Fruit fly (Drosophila melanogaster) whole organism, embryonic: ENCODE data around the gene kibra.
A peak's percentile ranks its signal among the peaks of the same experiment; 100 is the strongest.

Experiments used
- BEAF-32 ChIP-seq: fragments of 200-800 bp; sonication (Bioruptor generic); optimal IDR thresholded peaks from 3 replicates; lab custom pipeline; 2017; ENCODE audit warnings: missing biosample characterization, missing genetic modification characterization, mild to moderate bottlenecking, moderate library complexity, missing genetic modification reagents
- CG10209 ChIP-seq: fragments of 200-800 bp; sonication (Bioruptor generic); optimal IDR thresholded peaks from 3 replicates; lab custom pipeline; 2017; ENCODE audit warnings: missing biosample characterization, mild to moderate bottlenecking, missing genetic modification characterization, missing genetic modification reagents
- CG10274 ChIP-seq: fragments of 200-800 bp; sonication (Bioruptor generic); optimal IDR thresholded peaks from 3 replicates; lab custom pipeline; 2017; ENCODE audit warnings: missing biosample characterization, mild to moderate bottlenecking, missing genetic modification characterization
- CG10462 ChIP-seq: fragments of 200-800 bp; sonication (Bioruptor generic); optimal IDR thresholded peaks from 2 replicates; lab custom pipeline; 2016; ENCODE audit warnings: missing biosample characterization, missing genetic modification characterization
- CG11504 ChIP-seq: fragments of 200-800 bp; sonication (Bioruptor generic); optimal IDR thresholded peaks from 3 replicates; lab custom pipeline; 2019; ENCODE audit warnings: missing biosample characterization, mild to moderate bottlenecking, missing genetic modification characterization, moderate library complexity
- CG11695 ChIP-seq: fragments of 200-800 bp; sonication (Bioruptor generic); IDR thresholded peaks from 3 replicates; pipeline ENCODE4 v1.3.6; 2022; ENCODE audit warnings: missing biosample characterization, missing genetic modification characterization
- CG12299 ChIP-seq: fragments of 200-800 bp; sonication (Bioruptor generic); optimal IDR thresholded peaks from 2 replicates; lab custom pipeline; 2018; ENCODE audit warnings: missing biosample characterization, mild to moderate bottlenecking, missing genetic modification characterization
- CG13894 ChIP-seq: fragments of 200-800 bp; sonication (Bioruptor generic); optimal IDR thresholded peaks from 3 replicates; lab custom pipeline; 2018; ENCODE audit warnings: missing biosample characterization, mild to moderate bottlenecking, missing genetic modification characterization, moderate library complexity
- CG16779 ChIP-seq: fragments of 200-800 bp; sonication (Bioruptor generic); IDR thresholded peaks from 2 replicates; pipeline ENCODE4 v1.3.6; 2022; ENCODE audit warnings: missing biosample characterization, missing genetic modification characterization
- CG17568 ChIP-seq: fragments of 200-800 bp; sonication (Bioruptor generic); optimal IDR thresholded peaks from 2 replicates; lab custom pipeline; 2018; ENCODE audit warnings: missing biosample characterization, mild to moderate bottlenecking, missing genetic modification characterization, moderate library complexity
- CG17912 ChIP-seq: fragments of 200-800 bp; sonication (Bioruptor generic); optimal IDR thresholded peaks from 2 replicates; lab custom pipeline; 2018; ENCODE audit warnings: missing biosample characterization, mild to moderate bottlenecking, missing genetic modification characterization
- CG18011 ChIP-seq: fragments of 200-800 bp; sonication (Bioruptor generic); optimal IDR thresholded peaks from 2 replicates; lab custom pipeline; 2017; ENCODE audit warnings: missing biosample characterization, missing genetic modification characterization, mild to moderate bottlenecking, moderate library complexity, missing genotype
- CG2202 ChIP-seq: fragments of 200-800 bp; sonication (Bioruptor generic); optimal IDR thresholded peaks from 2 replicates; lab custom pipeline; 2018; ENCODE audit warnings: missing biosample characterization, mild to moderate bottlenecking, missing genetic modification characterization
- CG2889 ChIP-seq: fragments of 200-800 bp; sonication (Bioruptor generic); IDR thresholded peaks from 3 replicates; pipeline ENCODE4 v1.3.6; 2022; ENCODE audit warnings: missing biosample characterization, missing genetic modification characterization
- CG30020 ChIP-seq: fragments of 200-800 bp; optimal IDR thresholded peaks from 2 replicates; lab custom pipeline; 2019; ENCODE audit warnings: missing biosample characterization, mild to moderate bottlenecking, missing genetic modification characterization, moderate library complexity
- CG31365 ChIP-seq: fragments of 200-800 bp; sonication (Bioruptor generic); optimal IDR thresholded peaks from 2 replicates; lab custom pipeline; 2018; ENCODE audit warnings: missing biosample characterization, mild to moderate bottlenecking, missing genetic modification characterization
- CG33557 ChIP-seq: fragments of 200-800 bp; sonication (Bioruptor generic); optimal IDR thresholded peaks from 2 replicates; lab custom pipeline; 2019; ENCODE audit warnings: missing biosample characterization, mild to moderate bottlenecking, missing genetic modification characterization, moderate library complexity
- CG6272 ChIP-seq: fragments of 200-800 bp; sonication (Bioruptor generic); IDR thresholded peaks from 2 replicates; pipeline ENCODE4 v1.3.6; 2022; ENCODE audit warnings: missing biosample characterization, missing genetic modification characterization
- CG6765 ChIP-seq: fragments of 200-800 bp; sonication (Bioruptor generic); optimal IDR thresholded peaks from 3 replicates; lab custom pipeline; 2017; ENCODE audit warnings: missing biosample characterization, mild to moderate bottlenecking, missing genetic modification characterization
- D ChIP-seq, 2 experiments: fragments of 200-800 bp in 1 of 2; fragments of >200 bp in 1 of 2; sonication (Bioruptor generic) in 1 of 2; optimal IDR thresholded peaks; 2 replicates in 1 of 2; 3 replicates in 1 of 2; lab custom pipeline; 2017; ENCODE audit warnings: mild to moderate bottlenecking in 1 of 2, missing biosample characterization in 1 of 2, missing genetic modification characterization in 1 of 2, missing genetic modification reagents in 1 of 2
- Deaf1 ChIP-seq: fragments of 200-800 bp; optimal IDR thresholded peaks from 3 replicates; lab custom pipeline; 2019; ENCODE audit warnings: missing biosample characterization, mild to moderate bottlenecking, missing genetic modification characterization, moderate library complexity
- GATAe ChIP-seq: fragments of 200-800 bp; sonication (Bioruptor generic); conservative IDR thresholded peaks from 2 replicates; pipeline ENCODE4 v1.3.6; 2022; ENCODE audit warnings: missing biosample characterization, missing genetic modification characterization
- HLH4C ChIP-seq: fragments of 200-800 bp; sonication (Bioruptor generic); IDR thresholded peaks from 3 replicates; pipeline ENCODE4 v1.3.6; 2022; ENCODE audit warnings: missing biosample characterization, missing genetic modification characterization; ENCODE audit not compliant: partially characterized antibody
- Hey ChIP-seq: fragments of 200-800 bp; sonication (Bioruptor generic); optimal IDR thresholded peaks from 3 replicates; lab custom pipeline; 2018; ENCODE audit warnings: missing biosample characterization, mild to moderate bottlenecking, missing genetic modification characterization
- Hmx ChIP-seq: fragments of 200-800 bp; sonication (Bioruptor generic); optimal IDR thresholded peaks from 2 replicates; lab custom pipeline; 2016; ENCODE audit warnings: missing biosample characterization, missing genetic modification characterization
- Hr51 ChIP-seq, 2 experiments: fragments of 200-800 bp; sonication (Bioruptor generic); optimal IDR thresholded peaks; 2 replicates in 1 of 2; 3 replicates in 1 of 2; lab custom pipeline; 2016 to 2018; ENCODE audit warnings: missing biosample characterization in 2 of 2, missing genetic modification characterization in 2 of 2, mild to moderate bottlenecking in 1 of 2, moderate library complexity in 1 of 2
- MTF-1 ChIP-seq: fragments of 200-800 bp; sonication (Bioruptor generic); optimal IDR thresholded peaks from 2 replicates; lab custom pipeline; 2018; ENCODE audit warnings: missing biosample characterization, mild to moderate bottlenecking, missing genetic modification characterization, borderline replicate concordance
- Med ChIP-seq: fragments of 200-800 bp; sonication (Bioruptor generic); peaks from one replicate; lab custom pipeline; 2016; ENCODE audit warnings: missing biosample characterization, missing genetic modification characterization, mild to moderate bottlenecking, inconsistent platforms, moderate library complexity
- Meics ChIP-seq: fragments of 200-800 bp; sonication (Bioruptor generic); optimal IDR thresholded peaks from 2 replicates; lab custom pipeline; 2017; ENCODE audit warnings: missing biosample characterization, mild to moderate bottlenecking, missing genetic modification characterization
- NC2β ChIP-seq: fragments of 200-800 bp; sonication (Bioruptor generic); optimal IDR thresholded peaks from 2 replicates; lab custom pipeline; 2016; ENCODE audit warnings: missing biosample characterization, missing genetic modification characterization
- Oli ChIP-seq: fragments of 200-800 bp; sonication (Bioruptor generic); optimal IDR thresholded peaks from 2 replicates; lab custom pipeline; 2018; ENCODE audit warnings: missing biosample characterization, mild to moderate bottlenecking, missing genetic modification characterization, moderate library complexity
- Ptx1 ChIP-seq: fragments of 200-800 bp; sonication (Bioruptor generic); IDR thresholded peaks from 2 replicates; pipeline ENCODE4 v1.3.6; 2022; ENCODE audit warnings: missing biosample characterization, missing genetic modification characterization
- Stat92E ChIP-seq, 3 experiments: fragments of >200 bp in 2 of 3; fragments of 200-800 bp in 1 of 3; sonication (Bioruptor generic) in 1 of 3; optimal IDR thresholded peaks; 2 replicates each; lab custom pipeline; 2017 to 2019; ENCODE audit warnings: missing biosample characterization in 3 of 3, missing genetic modification characterization in 3 of 3, mild to moderate bottlenecking in 1 of 3, moderate library complexity in 1 of 3
- bbx ChIP-seq: fragments of 200-800 bp; sonication (Bioruptor generic); IDR thresholded peaks from 2 replicates; pipeline ENCODE4 v1.3.6; 2022; ENCODE audit warnings: missing biosample characterization, missing genetic modification characterization; ENCODE audit not compliant: partially characterized antibody
- cad ChIP-seq: fragments of >200 bp; optimal IDR thresholded peaks from 2 replicates; lab custom pipeline; 2017; ENCODE audit warnings: missing biosample characterization, missing genetic modification characterization
- dmrt99B ChIP-seq: fragments of 200-800 bp; sonication (Bioruptor generic); optimal IDR thresholded peaks from 2 replicates; lab custom pipeline; 2018; ENCODE audit warnings: missing biosample characterization, mild to moderate bottlenecking, missing genetic modification characterization, moderate library complexity
- en ChIP-seq: fragments of 200-800 bp; sonication (Bioruptor generic); optimal IDR thresholded peaks from 2 replicates; lab custom pipeline; 2016; ENCODE audit warnings: missing biosample characterization, missing genetic modification characterization
- gem ChIP-seq: fragments of 200-800 bp; sonication (Bioruptor generic); optimal IDR thresholded peaks from 2 replicates; lab custom pipeline; 2019; ENCODE audit warnings: missing biosample characterization, mild to moderate bottlenecking, missing genetic modification characterization, moderate library complexity
- grn ChIP-seq: fragments of 200-800 bp; sonication (Bioruptor generic); optimal IDR thresholded peaks from 3 replicates; lab custom pipeline; 2017; ENCODE audit warnings: missing biosample characterization, missing genetic modification characterization
- hkb ChIP-seq, 2 experiments: fragments of 200-800 bp in 1 of 2; fragments of >200 bp in 1 of 2; sonication (Bioruptor generic) in 1 of 2; IDR thresholded peaks in 1 of 2; optimal IDR thresholded peaks in 1 of 2; 2 replicates each; pipeline versions ENCODE4 v1.3.6 to Lab custom; 2017 to 2022; ENCODE audit warnings: missing biosample characterization in 1 of 2, missing genetic modification characterization in 1 of 2
- row ChIP-seq: fragments of 200-800 bp; sonication (Bioruptor generic); IDR thresholded peaks from 3 replicates; pipeline ENCODE4 v1.3.6; 2022; ENCODE audit warnings: missing biosample characterization, missing genetic modification characterization
- sd ChIP-seq: fragments of 200-800 bp; sonication (Bioruptor generic); optimal IDR thresholded peaks from 3 replicates; lab custom pipeline; 2018; ENCODE audit warnings: missing biosample characterization, mild to moderate bottlenecking, missing genetic modification characterization, moderate library complexity
- sim ChIP-seq: fragments of 200-800 bp; sonication (Bioruptor generic); IDR thresholded peaks from 2 replicates; pipeline ENCODE4 v1.3.6; 2022; ENCODE audit warnings: missing biosample characterization, missing genetic modification characterization
- slbo ChIP-seq: fragments of 200-800 bp; sonication (Bioruptor generic); IDR thresholded peaks from 2 replicates; pipeline ENCODE4 v1.3.6; 2022; ENCODE audit warnings: missing biosample characterization, missing genetic modification characterization
- sqz ChIP-seq: fragments of 200-800 bp; sonication (Bioruptor generic); optimal IDR thresholded peaks from 3 replicates; lab custom pipeline; 2018; ENCODE audit warnings: missing biosample characterization, mild to moderate bottlenecking, missing genetic modification characterization
- tll ChIP-seq, 2 experiments: fragments of 200-800 bp in 1 of 2; fragments of >200 bp in 1 of 2; sonication (Bioruptor generic) in 1 of 2; optimal IDR thresholded peaks; 2 replicates each; lab custom pipeline; 2017 to 2019; ENCODE audit warnings: missing biosample characterization in 2 of 2, missing genetic modification characterization in 2 of 2, mild to moderate bottlenecking in 1 of 2, moderate library complexity in 1 of 2
- zen ChIP-seq: fragments of 200-800 bp; sonication (Bioruptor generic); optimal IDR thresholded peaks from 3 replicates; lab custom pipeline; 2018; ENCODE audit warnings: missing biosample characterization, mild to moderate bottlenecking, missing genetic modification characterization, moderate library complexity

Gene kibra

dm6 chr3R:14740658-14741191 lies 16.7 kb upstream of the kibra start (continued):
- TF ChIP-seq CG12299 (no peak), en (GFP tag; lab: Kevin White, UChicago) (no peak), CG30020 (tag; lab: Kevin White, UChicago) (no peak), D (optimal IDR thresholded peaks at IDR 0.05; lab: Kevin White, UChicago) (no peak), D (GFP tag; optimal IDR thresholded peaks at IDR 0.05; lab: Kevin White, UChicago) (peak; percentile 0), sqz (peak; percentile 50), CG33557 (GFP tag; lab: Kevin White, UChicago) (peak; percentile 60), Hmx (no peak), MTF-1 (GFP tag; lab: Kevin White, UChicago) (peak; percentile 40), tll (GFP tag; optimal IDR thresholded peaks at IDR 0.05; lab: Kevin White, UChicago) (peak in 1 of 2 experiments; percentile 21), CG2202 (peak; percentile 41), hkb (optimal IDR thresholded peaks at IDR 0.05; lab: Kevin White, UChicago) (peak; percentile 62), hkb (GFP tag; IDR thresholded peaks at IDR 0.05; lab: Robert Waterston, UW) (0 out of 2 replicates have a peak, but pooled peaks have one; percentile 14), row (GFP tag; lab: Robert Waterston, UW) (peak; percentile 55), CG10209 (GFP tag; lab: Kevin White, UChicago) (peak; percentile 70), CG11695 (GFP tag; lab: Robert Waterston, UW) (no peak), GATAe (GFP tag; lab: Robert Waterston, UW) (no peak; the same call in 1 of the 2 replicates), slbo (GFP tag; lab: Robert Waterston, UW) (peak; percentile 87), CG16779 (GFP tag; lab: Robert Waterston, UW) (no peak), Deaf1 (peak; percentile 96), CG17568 (no peak), CG10462 (GFP tag; lab: Kevin White, UChicago) (no peak), CG6765 (GFP tag; lab: Kevin White, UChicago) (peak; percentile 52), Hey (tag; lab: Kevin White, UChicago) (peak; percentile 57), CG13894 (tag; lab: Kevin White, UChicago) (peak; percentile 84), HLH4C (GFP tag; lab: Robert Waterston, UW) (peak; percentile 19), CG17912 (GFP tag; lab: Kevin White, UChicago) (peak; percentile 84), Oli (tag; lab: Kevin White, UChicago) (no peak), sim (no peak), gem (tag; lab: Kevin White, UChicago) (peak; percentile 28), Stat92E (GFP tag; optimal IDR thresholded peaks at IDR 0.05; lab: Kevin White, UChicago) (no peak), CG31365 (tag; lab: Kevin White, UChicago) (peak; percentile 36), Hr51 (GFP tag; optimal IDR thresholded peaks at IDR 0.05; lab: Kevin White, UChicago) (peak in 1 of 2 experiments; percentile 72), NC2β (GFP tag; lab: Kevin White, UChicago) (peak; percentile 44), CG11504 (peak; percentile 25), Meics (GFP tag; lab: Kevin White, UChicago) (peak; percentile 42), BEAF-32 (no peak), grn (GFP tag; lab: Kevin White, UChicago) (no peak), Med (peak; percentile 97), CG18011 (GFP tag; lab: Kevin White, UChicago) (no peak), dmrt99B (tag; lab: Kevin White, UChicago) (peak; percentile 29), sd (tag; lab: Kevin White, UChicago) (no peak), bbx (peak; percentile 39), Ptx1 (GFP tag; lab: Robert Waterston, UW) (peak; percentile 71), zen (tag; lab: Kevin White, UChicago) (peak; percentile 88), CG6272 (0 out of 2 replicates have a peak, but pooled peaks have one; percentile 32), cad (GFP tag; lab: Kevin White, UChicago) (no peak), CG10274 (GFP tag; lab: Kevin White, UChicago) (peak; percentile 5), CG2889 (GFP tag; lab: Robert Waterston, UW) (no peak)
